Worm (Caenorhabditis elegans) whole organism, young adult: ENCODE results near the gene ptb-1.

ENCODE experiments used
- C06A6.2 ChIP-seq: fragments of 200-800 bp; sonication (Bioruptor generic); conservative IDR thresholded peaks from 2 replicates; pipeline ENCODE4 v1.3.6; 2022; ENCODE audit warnings: missing genetic modification characterization, missing compliant biosample characterization
- F23B12.7 ChIP-seq: sonication (generic microtip); optimal IDR thresholded peaks from 2 replicates; lab custom pipeline; 2017; ENCODE audit warnings: missing genetic modification characterization, mild to moderate bottlenecking, missing compliant biosample characterization, antibody characterized with exemption, moderate library complexity; ENCODE audit not compliant: insufficient read depth
- F33H1.4 ChIP-seq: fragments of 200-800 bp; sonication (Bioruptor generic); IDR thresholded peaks from 2 replicates; pipeline ENCODE4 v1.3.6; 2022; ENCODE audit warnings: missing genetic modification reagents, missing genetic modification characterization, missing compliant biosample characterization
- F39B2.1 ChIP-seq: fragments of 200-800 bp; sonication (Bioruptor generic); IDR thresholded peaks from 2 replicates; pipeline ENCODE4 v1.3.6; 2022; ENCODE audit warnings: missing genetic modification reagents, missing genetic modification characterization, missing compliant biosample characterization
- F57C9.4 ChIP-seq: sonication (generic microtip); optimal IDR thresholded peaks from 2 replicates; lab custom pipeline; 2017; ENCODE audit warnings: mild to moderate bottlenecking, missing genetic modification characterization, missing compliant biosample characterization
- Y53G8AR.9 ChIP-seq: fragments of 200-800 bp; sonication (Bioruptor generic); conservative IDR thresholded peaks from 2 replicates; pipeline ENCODE4 v1.3.6; 2022; ENCODE audit warnings: missing genetic modification reagents, missing genetic modification characterization, missing compliant biosample characterization
- Y56A3A.18 ChIP-seq: fragments of 200-800 bp; sonication (Bioruptor generic); IDR thresholded peaks from 2 replicates; pipeline ENCODE4 v1.3.6; 2022; ENCODE audit warnings: missing genetic modification reagents, missing genetic modification characterization, missing compliant biosample characterization
- ZK185.1 ChIP-seq: sonication (generic microtip); optimal IDR thresholded peaks from 2 replicates; lab custom pipeline; 2016; ENCODE audit warnings: mild to moderate bottlenecking, missing genetic modification characterization, missing compliant biosample characterization; ENCODE audit not compliant: poor library complexity, severe bottlenecking
- ama-1 ChIP-seq, 3 experiments: fragments of 150-350 bp in 1 of 3; sonication (generic microtip) in 2 of 3; optimal IDR thresholded peaks; 2 replicates each; lab custom pipeline; 2014 to 2018; ENCODE audit warnings: missing biosample characterization in 2 of 3, missing genetic modification characterization in 2 of 3, missing genetic modification reagents in 2 of 3
- atf-7 ChIP-seq: sonication (generic microtip); optimal IDR thresholded peaks from 2 replicates; lab custom pipeline; 2017; ENCODE audit warnings: mild to moderate bottlenecking, missing genetic modification characterization, missing compliant biosample characterization
- bed-1 ChIP-seq: fragments of 200-800 bp; sonication (Bioruptor generic); IDR thresholded peaks from 2 replicates; pipeline ENCODE4 v1.3.6; 2022; ENCODE audit warnings: missing genetic modification reagents, missing genetic modification characterization, missing compliant biosample characterization
- cebp-1 ChIP-seq, 2 experiments: fragments of 200-800 bp in 1 of 2; sonication (Bioruptor generic) in 1 of 2; sonication (generic microtip) in 1 of 2; IDR thresholded peaks in 1 of 2; optimal IDR thresholded peaks in 1 of 2; 2 replicates each; pipeline versions ENCODE4 v1.3.6 to Lab custom; 2017 to 2022; ENCODE audit warnings: missing compliant biosample characterization in 2 of 2, missing genetic modification characterization in 2 of 2, mild to moderate bottlenecking in 1 of 2, missing genetic modification reagents in 1 of 2, moderate library complexity in 1 of 2
- ceh-27 ChIP-seq: fragments of 200-800 bp; sonication (Bioruptor generic); optimal IDR thresholded peaks from 2 replicates; lab custom pipeline; 2018; ENCODE audit warnings: mild to moderate bottlenecking, missing genetic modification characterization, moderate library complexity, missing compliant biosample characterization
- ceh-40 ChIP-seq: fragments of 200-800 bp; sonication (Bioruptor generic); IDR thresholded peaks from 2 replicates; pipeline ENCODE4 v1.3.6; 2022; ENCODE audit warnings: missing genetic modification characterization, missing compliant biosample characterization
- ceh-58 ChIP-seq: fragments of 200-800 bp; sonication (Bioruptor generic); IDR thresholded peaks from 2 replicates; pipeline ENCODE4 v1.3.6; 2022; ENCODE audit warnings: missing genetic modification characterization, missing compliant biosample characterization
- ceh-91 ChIP-seq: fragments of 200-800 bp; sonication (Bioruptor generic); IDR thresholded peaks from 2 replicates; pipeline ENCODE4 v1.3.6; 2022; ENCODE audit warnings: missing genetic modification reagents, missing genetic modification characterization, missing compliant biosample characterization
- dox-1 ChIP-seq: fragments of 200-800 bp; sonication (Bioruptor generic); IDR thresholded peaks from 2 replicates; pipeline ENCODE4 v1.3.6; 2022; ENCODE audit warnings: missing genetic modification reagents, missing genetic modification characterization, missing compliant biosample characterization
- dpl-1 ChIP-seq: fragments of 150-350 bp; optimal IDR thresholded peaks from 2 replicates; lab custom pipeline; 2014; ENCODE audit warnings: missing biosample characterization, missing genetic modification reagents, missing genetic modification characterization
- efl-1 ChIP-seq: fragments of 150-350 bp; optimal IDR thresholded peaks from 2 replicates; lab custom pipeline; 2014; ENCODE audit warnings: missing biosample characterization, missing genetic modification reagents, missing genetic modification characterization
- egl-18 ChIP-seq: fragments of 200-800 bp; sonication (Bioruptor generic); IDR thresholded peaks from 2 replicates; pipeline ENCODE4 v1.3.6; 2022; ENCODE audit warnings: missing genetic modification reagents, missing genetic modification characterization, missing compliant biosample characterization
- ekl-4 ChIP-seq: fragments of 200-800 bp; sonication (Bioruptor generic); IDR thresholded peaks from 2 replicates; pipeline ENCODE4 v1.3.6; 2022; ENCODE audit warnings: missing genetic modification reagents, missing genetic modification characterization, missing compliant biosample characterization
- fkh-3 ChIP-seq: sonication (generic microtip); optimal IDR thresholded peaks from 2 replicates; lab custom pipeline; 2016; ENCODE audit warnings: mild to moderate bottlenecking, missing genetic modification characterization, missing compliant biosample characterization
- gei-17 ChIP-seq: fragments of 200-800 bp; sonication (Bioruptor generic); optimal IDR thresholded peaks from 2 replicates; lab custom pipeline; 2018; ENCODE audit warnings: mild to moderate bottlenecking, missing genetic modification characterization, missing compliant biosample characterization
- him-1 ChIP-seq: sonication (generic microtip); optimal IDR thresholded peaks from 2 replicates; lab custom pipeline; 2016; ENCODE audit warnings: missing genotype, missing genetic modification reagents, missing genetic modification characterization, missing compliant biosample characterization
- lag-1 ChIP-seq: fragments of 200-800 bp; sonication (Bioruptor generic); IDR thresholded peaks from 2 replicates; pipeline ENCODE4 v1.3.6; 2022; ENCODE audit warnings: missing genetic modification reagents, missing genetic modification characterization, missing compliant biosample characterization
- lin-26 ChIP-seq: fragments of 200-800 bp; sonication (Bioruptor generic); IDR thresholded peaks from 2 replicates; pipeline ENCODE4 v1.3.6; 2022; ENCODE audit warnings: missing genetic modification reagents, missing genetic modification characterization, missing compliant biosample characterization
- lin-35 ChIP-seq, 3 experiments: fragments of 150-350 bp in 2 of 3; sonication (generic microtip) in 1 of 3; optimal IDR thresholded peaks; 2 replicates each; lab custom pipeline; 2014 to 2018; ENCODE audit warnings: missing biosample characterization in 3 of 3, missing genetic modification characterization in 3 of 3, missing genetic modification reagents in 3 of 3
- lin-40 ChIP-seq: sonication (generic microtip); optimal IDR thresholded peaks from 2 replicates; lab custom pipeline; 2016; ENCODE audit warnings: missing genetic modification characterization, mild to moderate bottlenecking, missing compliant biosample characterization, missing genotype, missing genetic modification reagents
- lir-1 ChIP-seq: fragments of 200-800 bp; sonication (Bioruptor generic); conservative IDR thresholded peaks from 2 replicates; pipeline ENCODE4 v1.3.6; 2022; ENCODE audit warnings: missing genetic modification reagents, missing genetic modification characterization, missing compliant biosample characterization
- lsl-1 ChIP-seq: fragments of 200-800 bp; sonication (Bioruptor generic); optimal IDR thresholded peaks from 2 replicates; lab custom pipeline; 2018; ENCODE audit warnings: mild to moderate bottlenecking, missing genetic modification characterization, moderate library complexity, missing compliant biosample characterization
- madf-6 ChIP-seq: fragments of 200-800 bp; sonication (Bioruptor generic); IDR thresholded peaks from 2 replicates; pipeline ENCODE4 v1.3.6; 2022; ENCODE audit warnings: missing genetic modification reagents, missing genetic modification characterization, missing compliant biosample characterization
- madf-8 ChIP-seq: fragments of 200-800 bp; sonication (Bioruptor generic); conservative IDR thresholded peaks from 2 replicates; pipeline ENCODE4 v1.3.6; 2022; ENCODE audit warnings: missing genetic modification reagents, missing genetic modification characterization, missing compliant biosample characterization
- mcd-1 ChIP-seq: fragments of 200-800 bp; sonication (Bioruptor generic); IDR thresholded peaks from 2 replicates; pipeline ENCODE4 v1.3.6; 2022; ENCODE audit warnings: missing genetic modification reagents, missing genetic modification characterization, missing compliant biosample characterization
- mes-4 ChIP-seq: sonication (generic microtip); optimal IDR thresholded peaks from 2 replicates; lab custom pipeline; 2016; ENCODE audit warnings: missing genotype, missing genetic modification characterization, missing compliant biosample characterization
- nhr-179 ChIP-seq: sonication (generic microtip); optimal IDR thresholded peaks from 2 replicates; lab custom pipeline; 2016; ENCODE audit warnings: mild to moderate bottlenecking, missing genetic modification characterization, missing compliant biosample characterization
- nhr-80 ChIP-seq: sonication (generic microtip); optimal IDR thresholded peaks from 2 replicates; lab custom pipeline; 2016; ENCODE audit warnings: missing genetic modification characterization, missing compliant biosample characterization
- pha-4 ChIP-seq: fragments of 150-350 bp; sonication (generic microtip); optimal IDR thresholded peaks from 2 replicates; lab custom pipeline; 2014; ENCODE audit warnings: missing biosample characterization, missing genetic modification reagents, missing genetic modification characterization
- rcor-1 ChIP-seq: fragments of 200-800 bp; sonication (Bioruptor generic); IDR thresholded peaks from 2 replicates; pipeline ENCODE4 v1.3.6; 2022; ENCODE audit warnings: missing genetic modification reagents, missing genetic modification characterization, missing compliant biosample characterization
- sea-2 ChIP-seq: fragments of 200-800 bp; sonication (Bioruptor generic); IDR thresholded peaks from 2 replicates; pipeline ENCODE4 v1.3.6; 2022; ENCODE audit warnings: missing genetic modification characterization, missing compliant biosample characterization
- snpc-4 ChIP-seq, 5 experiments: fragments of 150-350 bp in 1 of 5; sonication (generic microtip) in 4 of 5; optimal IDR thresholded peaks; 2 replicates each; lab custom pipeline; 2014 to 2018; ENCODE audit warnings: missing genetic modification characterization in 5 of 5, missing biosample characterization in 3 of 5, antibody characterized with exemption in 2 of 5, mild to moderate bottlenecking in 2 of 5, missing compliant biosample characterization in 2 of 5, missing genotype in 2 of 5, moderate library complexity in 2 of 5, missing genetic modification reagents in 1 of 5
- somi-1 ChIP-seq: fragments of 200-800 bp; sonication (Bioruptor generic); optimal IDR thresholded peaks from 2 replicates; lab custom pipeline; 2018; ENCODE audit warnings: mild to moderate bottlenecking, missing genetic modification characterization, missing compliant biosample characterization
- tbp1 ChIP-seq: fragments of 200-800 bp; sonication (Bioruptor generic); optimal IDR thresholded peaks from 2 replicates; lab custom pipeline; 2018; ENCODE audit warnings: mild to moderate bottlenecking, missing genetic modification characterization, missing compliant biosample characterization
- tlf-1 ChIP-seq: fragments of 200-800 bp; sonication (Bioruptor generic); optimal IDR thresholded peaks from 2 replicates; lab custom pipeline; 2018; ENCODE audit warnings: mild to moderate bottlenecking, missing genetic modification characterization, missing compliant biosample characterization
- xnd-1 ChIP-seq: sonication (generic microtip); optimal IDR thresholded peaks from 2 replicates; lab custom pipeline; 2016; ENCODE audit warnings: missing genotype, missing genetic modification reagents, missing genetic modification characterization, missing compliant biosample characterization
- ztf-3 ChIP-seq: fragments of 200-800 bp; sonication (Bioruptor generic); optimal IDR thresholded peaks from 2 replicates; lab custom pipeline; 2018; ENCODE audit warnings: mild to moderate bottlenecking, missing genetic modification characterization, missing compliant biosample characterization
- ztf-6 ChIP-seq: fragments of 200-800 bp; sonication (Bioruptor generic); IDR thresholded peaks from 2 replicates; pipeline ENCODE4 v1.3.6; 2022; ENCODE audit warnings: missing genetic modification reagents, missing genetic modification characterization, missing compliant biosample characterization

The ptb-1 gene

DNA sequence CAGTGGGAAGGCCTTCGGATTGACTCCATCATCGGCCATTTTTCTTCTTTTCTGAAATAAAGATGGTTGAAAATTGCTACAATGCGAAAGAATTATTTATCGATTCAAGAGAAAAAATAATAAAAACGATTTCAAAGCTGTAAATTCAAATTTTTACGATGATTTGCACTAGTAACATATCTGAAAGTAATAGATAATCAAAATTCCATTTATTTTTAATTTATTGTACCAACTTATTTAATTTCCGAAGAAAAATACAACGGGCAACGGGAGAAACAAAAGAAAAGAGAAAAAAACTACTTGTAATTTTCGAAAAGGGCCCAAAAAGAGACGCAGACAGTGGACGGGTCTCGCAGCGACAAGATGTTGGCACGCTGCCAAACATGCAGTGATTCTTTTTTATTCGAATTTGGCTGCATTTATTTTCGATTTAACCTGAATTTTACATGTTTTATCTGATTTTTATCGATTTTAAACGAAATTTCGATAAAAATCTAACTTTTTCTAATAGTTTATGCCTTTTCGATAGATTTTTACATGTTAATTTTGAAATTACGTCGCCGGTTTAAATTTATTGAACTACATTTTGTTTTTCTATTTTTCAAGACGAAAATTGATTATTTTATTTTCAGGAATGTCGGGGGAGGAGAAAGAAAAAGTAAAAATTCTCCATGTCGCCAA, 16.7 kb upstream of the ptb-1 start, which contains the start of the genes snu-13 and rsp-7:
Gene snu-13, minus strand, starts transcription at position 51 of the 681 bp plus-strand sequence.
Gene rsp-7, plus strand, starts transcription at position 631 of the 681 bp plus-strand sequence.
- peak; percentile 37 for TF ChIP-seq lin-40 (tag; lab: Kevin White, UChicago)
- TF ChIP-seq madf-8 (GFP tag; lab: Robert Waterston, UW): peak; percentile 57
- TF ChIP-seq egl-18 (GFP tag; lab: Robert Waterston, UW): no peak
- TF ChIP-seq F33H1.4 (GFP tag; lab: Robert Waterston, UW): peak; percentile 91
- peak; percentile 54 for TF ChIP-seq snpc-4 (GFP tag; optimal IDR thresholded peaks at IDR 0.05; lab: Kevin White, UChicago)
- peak in 3 of 4 experiments; percentile 23 to 74 (median 29) for TF ChIP-seq snpc-4 (tag; optimal IDR thresholded peaks at IDR 0.05; lab: Kevin White, UChicago)
- peak in 1 of 3 experiments; percentile 50 for TF ChIP-seq lin-35 (GFP tag; optimal IDR thresholded peaks at IDR 0.05; lab: Kevin White, UChicago)
- no peak for TF ChIP-seq bed-1 (GFP tag; lab: Robert Waterston, UW)
- peak; percentile 34 for TF ChIP-seq efl-1 (GFP tag; lab: Kevin White, UChicago)
- TF ChIP-seq C06A6.2 (GFP tag; lab: Robert Waterston, UW): 0 out of 2 replicates have a peak, but pooled peaks have one; percentile 23
- TF ChIP-seq ceh-27 (GFP tag; lab: Kevin White, UChicago): peak; percentile 28
- TF ChIP-seq lsl-1 (GFP tag; lab: Kevin White, UChicago): peak; percentile 69
- TF ChIP-seq tbp1 (GFP tag; lab: Kevin White, UChicago): peak; percentile 41
- no peak for TF ChIP-seq pha-4 (tag; lab: Kevin White, UChicago)
- TF ChIP-seq ama-1 (optimal IDR thresholded peaks at IDR 0.05; lab: Kevin White, UChicago): no peak
- no peak for TF ChIP-seq ama-1 (GFP tag; optimal IDR thresholded peaks at IDR 0.05; lab: Kevin White, UChicago)
- TF ChIP-seq madf-6 (GFP tag; lab: Robert Waterston, UW): peak; percentile 53; the same call in 1 of the 2 replicates
- TF ChIP-seq rcor-1 (GFP tag; lab: Robert Waterston, UW): 0 out of 2 replicates have a peak, but pooled peaks have one; percentile 6
- no peak for TF ChIP-seq cebp-1 (GFP tag; IDR thresholded peaks at IDR 0.05; lab: Robert Waterston, UW)
- TF ChIP-seq cebp-1 (tag; optimal IDR thresholded peaks at IDR 0.05; lab: Kevin White, UChicago): peak; percentile 36
- TF ChIP-seq nhr-179 (tag; lab: Kevin White, UChicago): no peak
- TF ChIP-seq atf-7 (tag; lab: Kevin White, UChicago): no peak
- no peak for TF ChIP-seq ceh-58 (GFP tag; lab: Robert Waterston, UW)
- no peak for TF ChIP-seq Y53G8AR.9
- TF ChIP-seq ceh-91 (GFP tag; lab: Robert Waterston, UW): peak; percentile 68
- no peak for TF ChIP-seq fkh-3 (tag; lab: Kevin White, UChicago)
- no peak for TF ChIP-seq ceh-40 (GFP tag; lab: Robert Waterston, UW)
- TF ChIP-seq dox-1: peak; percentile 64; the same call in 1 of the 2 replicates
- no peak for TF ChIP-seq him-1
- TF ChIP-seq lin-26 (GFP tag; lab: Robert Waterston, UW): no peak
- peak; percentile 54 for TF ChIP-seq tlf-1 (GFP tag; lab: Kevin White, UChicago)
- peak; percentile 48; the same call in 1 of the 2 replicates for TF ChIP-seq lir-1 (GFP tag; lab: Robert Waterston, UW)
- no peak for TF ChIP-seq Y56A3A.18 (GFP tag; lab: Robert Waterston, UW)
- peak; percentile 22 for TF ChIP-seq nhr-80 (tag; lab: Kevin White, UChicago)
- peak; percentile 0 for TF ChIP-seq somi-1 (GFP tag; lab: Kevin White, UChicago)
- TF ChIP-seq ZK185.1 (tag; lab: Kevin White, UChicago): peak; percentile 25
- peak; percentile 21 for TF ChIP-seq dpl-1 (GFP tag; lab: Kevin White, UChicago)
- TF ChIP-seq mes-4 (tag; lab: Kevin White, UChicago): no peak
- peak; percentile 33 for TF ChIP-seq xnd-1 (tag; lab: Kevin White, UChicago)
- no peak for TF ChIP-seq F57C9.4 (tag; lab: Kevin White, UChicago)
- TF ChIP-seq gei-17 (GFP tag; lab: Kevin White, UChicago): no peak
- no peak for TF ChIP-seq ztf-6 (GFP tag; lab: Robert Waterston, UW)
- TF ChIP-seq F23B12.7: peak; percentile 78
- no peak for TF ChIP-seq lag-1 (GFP tag; lab: Robert Waterston, UW)
- no peak for TF ChIP-seq ztf-3
- no peak for TF ChIP-seq sea-2 (GFP tag; lab: Robert Waterston, UW)
- TF ChIP-seq F39B2.1 (GFP tag; lab: Robert Waterston, UW): no peak
- no peak for TF ChIP-seq ekl-4 (GFP tag; lab: Robert Waterston, UW)
- TF ChIP-seq mcd-1 (GFP tag; lab: Robert Waterston, UW): peak; percentile 72
